Worm (Caenorhabditis elegans) whole organism, early embryonic: ENCODE measurements around the gene mcm-7.

Source experiments
- B0310.2 ChIP-seq: sonication (generic microtip); optimal IDR thresholded peaks from 2 replicates; lab custom pipeline; 2016; ENCODE audit warnings: mild to moderate bottlenecking, missing genetic modification characterization, missing compliant biosample characterization
- F13C5.2 ChIP-seq: sonication (generic microtip); optimal IDR thresholded peaks from 2 replicates; lab custom pipeline; 2017; ENCODE audit warnings: mild to moderate bottlenecking, missing genetic modification characterization, inconsistent platforms, missing compliant biosample characterization
- aly-1 ChIP-seq: sonication (generic microtip); optimal IDR thresholded peaks from 2 replicates; lab custom pipeline; 2016; ENCODE audit warnings: missing genetic modification characterization, missing compliant biosample characterization
- ama-1 ChIP-seq: fragments of 150-350 bp; optimal IDR thresholded peaks from 2 replicates; lab custom pipeline; 2014
- ceh-13 ChIP-seq: fragments of 200-800 bp; sonication (Bioruptor generic); optimal IDR thresholded peaks from 2 replicates; lab custom pipeline; 2018; ENCODE audit warnings: mild to moderate bottlenecking, missing genetic modification characterization, missing compliant biosample characterization
- ceh-36 ChIP-seq: sonication (generic microtip); optimal IDR thresholded peaks from 2 replicates; lab custom pipeline; 2016; ENCODE audit warnings: missing genetic modification characterization, inconsistent platforms, missing compliant biosample characterization
- ets-7 ChIP-seq: sonication (generic microtip); optimal IDR thresholded peaks from 2 replicates; lab custom pipeline; 2016; ENCODE audit warnings: missing genotype, missing genetic modification characterization, missing compliant biosample characterization
- flt-1 ChIP-seq: fragments of 200-800 bp; sonication (Bioruptor generic); IDR thresholded peaks from 2 replicates; pipeline ENCODE4 v1.3.6; 2022; ENCODE audit warnings: missing genetic modification characterization, missing compliant biosample characterization
- hmbx-1 ChIP-seq: sonication (generic microtip); optimal IDR thresholded peaks from 2 replicates; lab custom pipeline; 2016; ENCODE audit warnings: mild to moderate bottlenecking, missing genetic modification characterization, missing compliant biosample characterization
- hmg-4 ChIP-seq: fragments of 200-800 bp; sonication (Bioruptor generic); optimal IDR thresholded peaks from 2 replicates; lab custom pipeline; 2018; ENCODE audit warnings: mild to moderate bottlenecking, missing genetic modification characterization, missing compliant biosample characterization
- hnd-1 ChIP-seq: sonication (generic microtip); optimal IDR thresholded peaks from 2 replicates; lab custom pipeline; 2016; ENCODE audit warnings: missing genetic modification characterization, missing compliant biosample characterization
- pes-1 ChIP-seq: fragments of 200-800 bp; sonication (Bioruptor generic); IDR thresholded peaks from 2 replicates; pipeline ENCODE4 v1.3.6; 2022; ENCODE audit warnings: missing genetic modification reagents, missing genetic modification characterization, missing compliant biosample characterization
- scrt-1 ChIP-seq: fragments of 200-800 bp; sonication (Bioruptor generic); IDR thresholded peaks from 2 replicates; pipeline ENCODE4 v1.3.6; 2022; ENCODE audit warnings: missing genetic modification characterization, missing compliant biosample characterization
- sea-1 ChIP-seq: fragments of 200-800 bp; sonication (Bioruptor generic); conservative IDR thresholded peaks from 2 replicates; pipeline ENCODE4 v1.3.6; 2022; ENCODE audit warnings: missing genetic modification characterization, missing compliant biosample characterization
- tbx-11 ChIP-seq: fragments of 200-800 bp; sonication (Bioruptor generic); IDR thresholded peaks from 2 replicates; pipeline ENCODE4 v1.3.6; 2022; ENCODE audit warnings: missing genetic modification characterization, missing compliant biosample characterization
- tbx-37 ChIP-seq: fragments of 200-800 bp; sonication (Bioruptor generic); conservative IDR thresholded peaks from 2 replicates; pipeline ENCODE4 v1.3.6; 2022; ENCODE audit warnings: missing genetic modification reagents, missing genetic modification characterization, missing compliant biosample characterization
- tra-4 ChIP-seq: sonication (generic microtip); optimal IDR thresholded peaks from 2 replicates; lab custom pipeline; 2017; ENCODE audit warnings: missing genetic modification characterization, missing compliant biosample characterization

The mcm-7 gene

DNA sequence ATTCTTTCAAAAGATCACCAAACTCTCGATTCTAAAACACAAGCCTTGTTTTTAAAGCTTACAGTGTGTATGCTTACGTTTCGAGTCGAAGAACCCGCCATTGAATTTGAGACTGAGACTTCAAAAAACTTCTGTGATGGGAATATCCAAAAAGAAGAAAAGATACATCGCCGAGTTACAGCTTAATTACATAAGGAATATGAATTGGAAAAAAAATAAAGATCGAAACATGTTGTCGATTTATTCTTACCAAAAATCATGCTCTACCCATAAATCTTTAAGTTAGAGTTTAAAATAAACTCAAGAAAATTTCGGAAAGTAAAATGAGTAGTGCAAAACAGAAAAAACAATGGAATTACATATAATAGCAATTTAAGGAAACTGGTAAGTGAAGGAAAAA is 39.2 kb downstream of the mcm-7 start, which contains the start of gene F13A2.10:
Gene F13A2.10 (minus strand): TSS at position 101 of the 400 bp plus-strand sequence.
- TF ChIP-seq ets-7 (no peak), hnd-1 (tag; lab: Kevin White, UChicago) (no peak), scrt-1 (GFP tag; lab: Robert Waterston, UW) (no peak), tbx-37 (GFP tag; lab: Robert Waterston, UW) (no peak), pes-1 (no peak)

DNA sequence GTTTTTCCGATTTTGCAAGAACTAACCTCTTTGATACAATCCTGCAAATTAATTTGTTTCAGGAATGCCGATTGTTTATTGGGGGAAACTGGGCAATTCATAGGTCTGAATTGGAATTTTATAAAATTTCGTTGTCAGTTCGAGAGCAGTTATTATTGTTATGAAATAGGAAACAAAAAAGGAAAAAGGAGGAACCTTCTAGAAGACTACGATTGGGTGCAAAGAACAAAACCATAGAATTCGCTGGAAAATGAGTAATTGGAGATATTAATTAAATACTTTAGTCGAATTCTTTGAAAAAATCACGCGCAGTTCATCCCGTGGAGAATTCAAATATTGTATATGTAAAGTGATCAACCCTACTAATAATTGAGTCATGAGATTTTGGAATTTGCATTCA is 40.4 kb downstream of the mcm-7 start, which contains the start of gene F13A2.9:
Gene F13A2.9 (minus strand): TSS at position 101 of the 400 bp plus-strand sequence.
- TF ChIP-seq sea-1 (GFP tag; lab: Robert Waterston, UW), result no peak
- TF ChIP-seq pes-1, result no peak
- no peak for TF ChIP-seq ceh-13 (GFP tag; lab: Kevin White, UChicago)
- no peak for TF ChIP-seq scrt-1 (GFP tag; lab: Robert Waterston, UW)
- no peak for TF ChIP-seq flt-1
- no peak for TF ChIP-seq tra-4 (tag; lab: Kevin White, UChicago)
- no peak for TF ChIP-seq ceh-36 (tag; lab: Kevin White, UChicago)
- no peak for TF ChIP-seq F13C5.2 (tag; lab: Kevin White, UChicago)
- no peak for TF ChIP-seq ama-1 (lab: Kevin White, UChicago)
- TF ChIP-seq hmg-4, result no peak
- TF ChIP-seq hnd-1 (tag; lab: Kevin White, UChicago), result no peak
- TF ChIP-seq ets-7, result no peak
- no peak for TF ChIP-seq tbx-37 (GFP tag; lab: Robert Waterston, UW)
- TF ChIP-seq aly-1 (tag; lab: Kevin White, UChicago), result no peak
- no peak for TF ChIP-seq B0310.2 (tag; lab: Kevin White, UChicago)
- no peak for TF ChIP-seq tbx-11
- TF ChIP-seq hmbx-1, result no peak

DNA sequence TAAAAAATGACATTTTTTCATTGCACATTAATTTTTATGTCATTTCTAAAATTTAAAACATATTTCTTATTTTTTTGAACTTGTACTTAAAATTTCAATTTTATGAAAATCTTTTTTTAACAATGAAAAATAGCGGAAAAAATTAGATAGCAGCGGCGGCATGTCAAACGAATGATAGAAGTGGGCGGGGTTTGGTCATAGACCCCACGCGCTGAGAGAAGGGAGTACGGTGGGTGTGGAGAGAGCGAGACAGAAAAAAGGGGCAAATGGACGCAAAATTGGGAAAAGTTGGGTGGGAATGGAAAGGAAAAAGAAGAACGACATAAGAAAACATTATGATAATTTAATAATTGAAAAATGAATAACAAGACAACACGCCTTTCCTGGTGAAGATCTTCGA is 41.0 kb downstream of the mcm-7 start:
- TF ChIP-seq sea-1 (GFP tag; lab: Robert Waterston, UW) (no peak), tbx-37 (GFP tag; lab: Robert Waterston, UW) (no peak), ets-7 (no peak), tbx-11 (no peak), B0310.2 (tag; lab: Kevin White, UChicago) (no peak), aly-1 (tag; lab: Kevin White, UChicago) (no peak), ceh-13 (GFP tag; lab: Kevin White, UChicago) (no peak), scrt-1 (GFP tag; lab: Robert Waterston, UW) (no peak), flt-1 (no peak), hmg-4 (no peak), tra-4 (tag; lab: Kevin White, UChicago) (no peak), pes-1 (no peak), F13C5.2 (tag; lab: Kevin White, UChicago) (no peak), ceh-36 (tag; lab: Kevin White, UChicago) (no peak), hnd-1 (tag; lab: Kevin White, UChicago) (no peak), hmbx-1 (no peak), ama-1 (lab: Kevin White, UChicago) (no peak)

DNA sequence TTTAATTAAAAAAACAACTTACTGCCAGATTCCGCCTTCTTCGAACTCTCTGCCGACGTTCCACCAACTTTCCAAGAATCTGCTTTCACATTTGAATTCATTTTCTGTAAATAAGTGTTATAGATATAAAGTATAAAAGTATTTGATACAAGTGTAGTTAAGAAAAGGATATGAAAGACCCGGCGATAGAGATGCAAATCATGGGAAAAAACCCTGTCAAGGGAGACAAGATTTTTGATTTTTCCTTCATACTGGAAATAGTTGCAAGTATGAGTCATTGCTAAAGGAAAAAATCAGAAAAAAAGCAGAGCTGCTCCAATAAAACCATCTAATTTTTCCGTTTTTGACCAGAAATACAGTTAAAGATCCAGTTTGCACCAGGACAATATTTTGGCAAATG is 49.3 kb downstream of the mcm-7 start, which contains the start of gene F13A2.3:
Gene F13A2.3 (minus strand): TSS at position 101 of the 400 bp plus-strand sequence.
- TF ChIP-seq hmg-4, result no peak
- TF ChIP-seq ceh-36 (tag; lab: Kevin White, UChicago), result no peak
- no peak for TF ChIP-seq aly-1 (tag; lab: Kevin White, UChicago)
- TF ChIP-seq tra-4 (tag; lab: Kevin White, UChicago), result no peak
- TF ChIP-seq scrt-1 (GFP tag; lab: Robert Waterston, UW), result no peak
- TF ChIP-seq sea-1 (GFP tag; lab: Robert Waterston, UW), result no peak
- no peak for TF ChIP-seq hmbx-1
- TF ChIP-seq tbx-37 (GFP tag; lab: Robert Waterston, UW), result no peak
- no peak for TF ChIP-seq ets-7
- TF ChIP-seq F13C5.2 (tag; lab: Kevin White, UChicago), result no peak
- no peak for TF ChIP-seq hnd-1 (tag; lab: Kevin White, UChicago)
- TF ChIP-seq ceh-13 (GFP tag; lab: Kevin White, UChicago), result no peak
- TF ChIP-seq ama-1 (lab: Kevin White, UChicago), result no peak
- TF ChIP-seq pes-1, result no peak
- TF ChIP-seq flt-1, result no peak
- no peak for TF ChIP-seq tbx-11
- no peak for TF ChIP-seq B0310.2 (tag; lab: Kevin White, UChicago)

DNA sequence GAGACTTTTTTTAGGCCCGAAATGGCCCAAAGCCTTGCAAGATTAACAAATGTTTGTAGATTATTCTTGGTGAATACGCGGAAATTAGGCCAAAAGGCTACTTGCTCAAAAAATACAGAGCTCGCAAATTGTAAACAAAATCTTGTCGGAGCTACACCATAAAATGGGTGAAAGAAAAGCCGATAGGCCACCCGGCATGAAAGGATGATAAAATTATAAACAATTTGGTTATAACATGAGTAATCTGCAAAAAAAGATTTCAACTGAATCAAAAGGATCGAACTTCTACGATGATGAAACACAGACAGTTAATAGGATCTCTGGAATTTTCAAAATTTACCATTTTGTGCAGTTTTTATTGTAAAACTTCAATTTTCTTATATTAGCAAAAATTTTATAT is 51.2 kb downstream of the mcm-7 start:
- no peak for TF ChIP-seq tra-4 (tag; lab: Kevin White, UChicago)
- no peak for TF ChIP-seq F13C5.2 (tag; lab: Kevin White, UChicago)
- no peak for TF ChIP-seq flt-1
- no peak for TF ChIP-seq sea-1 (GFP tag; lab: Robert Waterston, UW)
- TF ChIP-seq hnd-1 (tag; lab: Kevin White, UChicago), result no peak
- TF ChIP-seq scrt-1 (GFP tag; lab: Robert Waterston, UW), result no peak
- no peak for TF ChIP-seq hmbx-1

DNA sequence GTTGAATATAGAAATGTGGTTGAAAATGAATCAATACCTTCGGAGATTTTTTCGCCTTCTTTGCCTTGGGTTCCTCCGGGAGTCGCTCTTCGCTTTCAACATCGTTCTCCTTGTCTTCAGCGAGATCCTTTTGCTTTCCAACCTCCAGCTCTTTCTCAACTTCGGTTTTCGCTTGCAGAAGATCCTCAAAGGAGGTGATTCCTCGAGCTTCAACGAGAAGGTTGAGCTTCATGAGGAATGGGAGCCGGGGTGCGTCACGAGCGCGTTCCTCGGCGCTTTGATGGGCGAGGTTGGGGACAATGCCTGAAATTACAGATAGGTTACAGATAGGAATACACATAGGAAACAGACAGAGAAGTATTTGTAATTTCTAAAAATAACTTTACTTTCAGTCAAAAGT is 51.9 kb downstream of the mcm-7 start:
- TF ChIP-seq ets-7, result no peak
- TF ChIP-seq B0310.2 (tag; lab: Kevin White, UChicago), result no peak
- TF ChIP-seq hnd-1 (tag; lab: Kevin White, UChicago), result no peak
- no peak for TF ChIP-seq hmg-4
- no peak for TF ChIP-seq flt-1
- no peak for TF ChIP-seq hmbx-1
- TF ChIP-seq F13C5.2 (tag; lab: Kevin White, UChicago), result no peak
- TF ChIP-seq tra-4 (tag; lab: Kevin White, UChicago), result no peak
